Fruit fly (Drosophila melanogaster) whole organism, prepupa: ENCODE results near the gene Oat.

ENCODE experiments used
- Blimp-1 ChIP-seq: fragments of 200-800 bp; sonication (Bioruptor generic); optimal IDR thresholded peaks from 3 replicates; lab custom pipeline; 2017; ENCODE audit warnings: missing biosample characterization, missing genetic modification characterization, mild to moderate bottlenecking, moderate library complexity, missing genetic modification reagents
- CG10669 ChIP-seq: fragments of 200-800 bp; sonication (Bioruptor generic); optimal IDR thresholded peaks from 3 replicates; lab custom pipeline; 2018; ENCODE audit warnings: missing biosample characterization, mild to moderate bottlenecking, missing genetic modification characterization, moderate library complexity
- CG11294 ChIP-seq: fragments of 200-800 bp; sonication (Bioruptor generic); IDR thresholded peaks from 2 replicates; pipeline ENCODE4 v1.3.6; 2022; ENCODE audit warnings: missing biosample characterization, missing genetic modification characterization
- CG11762 ChIP-seq: fragments of 200-800 bp; sonication (Bioruptor generic); optimal IDR thresholded peaks from 3 replicates; lab custom pipeline; 2016; ENCODE audit warnings: missing biosample characterization, missing genetic modification characterization; ENCODE audit not compliant: insufficient read depth
- CG11902 ChIP-seq: fragments of 200-800 bp; sonication (Bioruptor generic); optimal IDR thresholded peaks from 3 replicates; lab custom pipeline; 2016; ENCODE audit warnings: missing biosample characterization, missing genetic modification characterization
- CG1621 ChIP-seq: fragments of 200-800 bp; sonication (Bioruptor generic); optimal IDR thresholded peaks from 3 replicates; lab custom pipeline; 2018; ENCODE audit warnings: missing biosample characterization, mild to moderate bottlenecking, missing genetic modification characterization
- CG16779 ChIP-seq: fragments of 200-800 bp; sonication (Bioruptor generic); optimal IDR thresholded peaks from 3 replicates; lab custom pipeline; 2017; ENCODE audit warnings: missing biosample characterization, mild to moderate bottlenecking, missing genetic modification characterization
- CG31627 ChIP-seq: fragments of 200-800 bp; sonication (Bioruptor generic); optimal IDR thresholded peaks from 3 replicates; lab custom pipeline; 2016; ENCODE audit warnings: missing biosample characterization, missing genetic modification characterization
- CG32006 ChIP-seq: fragments of 200-800 bp; sonication (Bioruptor generic); optimal IDR thresholded peaks from 3 replicates; lab custom pipeline; 2017; ENCODE audit warnings: missing biosample characterization, mild to moderate bottlenecking, missing genetic modification characterization
- CG34406 ChIP-seq: fragments of 200-800 bp; sonication (Bioruptor generic); optimal IDR thresholded peaks from 3 replicates; lab custom pipeline; 2016; ENCODE audit warnings: missing biosample characterization, missing genetic modification characterization
- CG3919 ChIP-seq: fragments of 200-800 bp; sonication (Bioruptor generic); optimal IDR thresholded peaks from 3 replicates; lab custom pipeline; 2016; ENCODE audit warnings: missing biosample characterization, missing genetic modification characterization
- CG4318 ChIP-seq: fragments of 200-800 bp; sonication (Bioruptor generic); optimal IDR thresholded peaks from 3 replicates; lab custom pipeline; 2017; ENCODE audit warnings: missing biosample characterization, mild to moderate bottlenecking, missing genetic modification characterization
- CG6163 ChIP-seq: fragments of 200-800 bp; sonication (Bioruptor generic); IDR thresholded peaks from 3 replicates; pipeline ENCODE4 v1.3.6; 2022; ENCODE audit warnings: missing biosample characterization, missing genetic modification characterization
- CG6276 ChIP-seq: fragments of 200-800 bp; sonication (Bioruptor generic); optimal IDR thresholded peaks from 2 replicates; lab custom pipeline; 2017; ENCODE audit warnings: missing biosample characterization, mild to moderate bottlenecking, missing genetic modification characterization
- CG6792 ChIP-seq: fragments of 200-800 bp; sonication (Bioruptor generic); optimal IDR thresholded peaks from 3 replicates; lab custom pipeline; 2016; ENCODE audit warnings: missing biosample characterization, missing genetic modification characterization
- CG6808 ChIP-seq: fragments of 200-800 bp; sonication (Bioruptor generic); optimal IDR thresholded peaks from 3 replicates; lab custom pipeline; 2017; ENCODE audit warnings: missing biosample characterization, missing genetic modification characterization, mild to moderate bottlenecking, moderate library complexity, missing genetic modification reagents
- CG7368 ChIP-seq: fragments of 200-800 bp; sonication (Bioruptor generic); optimal IDR thresholded peaks from 3 replicates; lab custom pipeline; 2016; ENCODE audit warnings: missing biosample characterization, missing genetic modification characterization
- CG8119 ChIP-seq: fragments of 200-800 bp; sonication (Bioruptor generic); IDR thresholded peaks from 3 replicates; pipeline ENCODE4 v1.3.6; 2022; ENCODE audit warnings: missing biosample characterization, missing genetic modification characterization
- CG8319 ChIP-seq: fragments of 200-800 bp; sonication (Bioruptor generic); optimal IDR thresholded peaks from 3 replicates; lab custom pipeline; 2016; ENCODE audit warnings: missing biosample characterization, missing genetic modification characterization
- CG8632 ChIP-seq: fragments of 200-800 bp; sonication (Bioruptor generic); optimal IDR thresholded peaks from 3 replicates; lab custom pipeline; 2016; ENCODE audit warnings: missing biosample characterization, missing genetic modification characterization
- CG9139 ChIP-seq: fragments of 200-800 bp; sonication (Bioruptor generic); optimal IDR thresholded peaks from 3 replicates; lab custom pipeline; 2017; ENCODE audit warnings: missing biosample characterization, mild to moderate bottlenecking, missing genetic modification characterization
- Eip75B ChIP-seq: fragments of 200-800 bp; sonication (Bioruptor generic); optimal IDR thresholded peaks from 3 replicates; lab custom pipeline; 2016; ENCODE audit warnings: missing biosample characterization, missing genetic modification characterization
- Eip78C ChIP-seq: fragments of 200-800 bp; sonication (Bioruptor generic); peaks from one replicate; lab custom pipeline; 2016; ENCODE audit warnings: missing biosample characterization, missing genetic modification characterization
- Eip93F ChIP-seq: fragments of 200-800 bp; sonication (Bioruptor generic); optimal IDR thresholded peaks from 2 replicates; lab custom pipeline; 2016; ENCODE audit warnings: missing biosample characterization, mild to moderate bottlenecking, missing genetic modification characterization
- Ets21C ChIP-seq: fragments of 200-800 bp; sonication (Bioruptor generic); optimal IDR thresholded peaks from 3 replicates; lab custom pipeline; 2016; ENCODE audit warnings: missing biosample characterization, missing genetic modification characterization
- Gug ChIP-seq: fragments of 200-800 bp; sonication (Bioruptor generic); IDR thresholded peaks from 2 replicates; pipeline ENCODE4 v1.3.6; 2022; ENCODE audit warnings: missing biosample characterization, missing genetic modification characterization
- Hr38 ChIP-seq: sonication (Bioruptor generic); optimal IDR thresholded peaks from 2 replicates; lab custom pipeline; 2016; ENCODE audit warnings: missing biosample characterization, missing genetic modification characterization
- Hr4 ChIP-seq: fragments of 200-800 bp; sonication (Bioruptor generic); optimal IDR thresholded peaks from 3 replicates; lab custom pipeline; 2016; ENCODE audit warnings: missing biosample characterization, missing genetic modification characterization
- Lpt ChIP-seq: fragments of 200-800 bp; sonication (Bioruptor generic); optimal IDR thresholded peaks from 3 replicates; lab custom pipeline; 2016; ENCODE audit warnings: missing biosample characterization, missing genetic modification characterization
- Met ChIP-seq: fragments of 200-800 bp; sonication (Bioruptor generic); optimal IDR thresholded peaks from 3 replicates; lab custom pipeline; 2016; ENCODE audit warnings: missing biosample characterization, missing genetic modification characterization
- OdsH ChIP-seq: fragments of 200-800 bp; sonication (Bioruptor generic); optimal IDR thresholded peaks from 3 replicates; lab custom pipeline; 2016; ENCODE audit warnings: missing biosample characterization, missing genetic modification characterization
- Smox ChIP-seq: fragments of 200-800 bp; sonication (Bioruptor generic); optimal IDR thresholded peaks from 3 replicates; lab custom pipeline; 2016; ENCODE audit warnings: missing biosample characterization, missing genetic modification characterization
- Sox102F ChIP-seq: fragments of 200-800 bp; sonication (Bioruptor generic); optimal IDR thresholded peaks from 2 replicates; lab custom pipeline; 2016; ENCODE audit warnings: missing biosample characterization, mild to moderate bottlenecking, missing genetic modification characterization
- Sox14 ChIP-seq: fragments of 200-800 bp; sonication (Bioruptor generic); optimal IDR thresholded peaks from 3 replicates; lab custom pipeline; 2016; ENCODE audit warnings: missing biosample characterization, missing genetic modification characterization
- Sox15 ChIP-seq: fragments of 200-800 bp; sonication (Bioruptor generic); optimal IDR thresholded peaks from 3 replicates; lab custom pipeline; 2016; ENCODE audit warnings: missing biosample characterization, missing genetic modification characterization
- achi ChIP-seq: fragments of 200-800 bp; sonication (Bioruptor generic); optimal IDR thresholded peaks from 3 replicates; lab custom pipeline; 2016; ENCODE audit warnings: missing biosample characterization, missing genetic modification characterization
- acj6 ChIP-seq: fragments of 200-800 bp; sonication (Bioruptor generic); optimal IDR thresholded peaks from 3 replicates; lab custom pipeline; 2016; ENCODE audit warnings: missing biosample characterization, missing genetic modification characterization
- cyc ChIP-seq: fragments of 200-800 bp; sonication (Bioruptor generic); optimal IDR thresholded peaks from 3 replicates; lab custom pipeline; 2016; ENCODE audit warnings: missing biosample characterization, missing genetic modification characterization
- dac ChIP-seq: fragments of 200-800 bp; sonication (Bioruptor generic); optimal IDR thresholded peaks from 2 replicates; lab custom pipeline; 2017; ENCODE audit warnings: missing biosample characterization, mild to moderate bottlenecking, missing genetic modification characterization
- dsx ChIP-seq: fragments of 200-800 bp; optimal IDR thresholded peaks from 3 replicates; lab custom pipeline; 2019; ENCODE audit warnings: missing biosample characterization, mild to moderate bottlenecking, missing genetic modification characterization, moderate library complexity; ENCODE audit not compliant: poor library complexity, severe bottlenecking
- eg ChIP-seq: fragments of 200-800 bp; sonication (Bioruptor generic); IDR thresholded peaks from 3 replicates; pipeline ENCODE4 v1.3.6; 2022; ENCODE audit warnings: missing biosample characterization, missing genetic modification characterization
- esn ChIP-seq: fragments of 200-800 bp; sonication (Bioruptor generic); optimal IDR thresholded peaks from 2 replicates; lab custom pipeline; 2016; ENCODE audit warnings: missing biosample characterization, mild to moderate bottlenecking, missing genetic modification characterization, moderate library complexity
- fd59A ChIP-seq: fragments of 200-800 bp; sonication (Bioruptor generic); optimal IDR thresholded peaks from 2 replicates; lab custom pipeline; 2017; ENCODE audit warnings: missing biosample characterization, mild to moderate bottlenecking, missing genetic modification characterization, missing genetic modification reagents
- fd85E ChIP-seq: fragments of 200-800 bp; sonication (Bioruptor generic); optimal IDR thresholded peaks from 3 replicates; lab custom pipeline; 2016; ENCODE audit warnings: missing biosample characterization, missing genetic modification characterization
- lz ChIP-seq: fragments of 200-800 bp; sonication (Bioruptor generic); optimal IDR thresholded peaks from 3 replicates; lab custom pipeline; 2016; ENCODE audit warnings: missing biosample characterization, missing genetic modification characterization
- net ChIP-seq: fragments of 200-800 bp; sonication (Bioruptor generic); optimal IDR thresholded peaks from 3 replicates; lab custom pipeline; 2016; ENCODE audit warnings: missing biosample characterization, missing genetic modification characterization
- pdm3 ChIP-seq: fragments of 200-800 bp; sonication (Bioruptor generic); optimal IDR thresholded peaks from 3 replicates; lab custom pipeline; 2016; ENCODE audit warnings: missing biosample characterization, missing genetic modification characterization
- salr ChIP-seq, 2 experiments: fragments of 200-800 bp; sonication (Bioruptor generic); optimal IDR thresholded peaks; 3 replicates each; lab custom pipeline; 2016 to 2018; ENCODE audit warnings: missing biosample characterization in 2 of 2, missing genetic modification characterization in 2 of 2, mild to moderate bottlenecking in 1 of 2
- spab ChIP-seq: fragments of 200-800 bp; sonication (Bioruptor generic); optimal IDR thresholded peaks from 2 replicates; lab custom pipeline; 2017; ENCODE audit warnings: missing biosample characterization, mild to moderate bottlenecking, missing genetic modification characterization, missing genetic modification reagents
- ss ChIP-seq, 2 experiments: fragments of 200-800 bp; sonication (Bioruptor generic); optimal IDR thresholded peaks; 2 replicates in 1 of 2; 3 replicates in 1 of 2; lab custom pipeline; 2017 to 2018; ENCODE audit warnings: mild to moderate bottlenecking in 2 of 2, missing biosample characterization in 2 of 2, missing genetic modification characterization in 2 of 2, moderate library complexity in 1 of 2
- svp ChIP-seq: fragments of 200-800 bp; sonication (Bioruptor generic); peaks from one replicate; lab custom pipeline; 2016; ENCODE audit warnings: missing biosample characterization, missing genetic modification characterization
- topi ChIP-seq: fragments of 200-800 bp; sonication (Bioruptor generic); optimal IDR thresholded peaks from 3 replicates; lab custom pipeline; 2016; ENCODE audit warnings: missing biosample characterization, missing genetic modification characterization
- vri ChIP-seq: fragments of 200-800 bp; sonication (Bioruptor generic); optimal IDR thresholded peaks from 3 replicates; lab custom pipeline; 2016; ENCODE audit warnings: missing biosample characterization, mild to moderate bottlenecking, missing genetic modification characterization

The Oat gene

dm6 chr3L:19694156-19694643 lies 44.5 kb upstream of the Oat start:
- TF ChIP-seq CG3919 (GFP tag; lab: Kevin White, UChicago) (no peak), Hr4 (GFP tag; lab: Kevin White, UChicago) (no peak), dac (GFP tag; lab: Kevin White, UChicago) (no peak), OdsH (no peak), Gug (no peak), CG6792 (no peak), cyc (GFP tag; lab: Kevin White, UChicago) (no peak), esn (GFP tag; lab: Kevin White, UChicago) (no peak), fd85E (GFP tag; lab: Kevin White, UChicago) (no peak), Smox (GFP tag; lab: Kevin White, UChicago) (no peak), CG6276 (GFP tag; lab: Kevin White, UChicago) (no peak), Lpt (GFP tag; lab: Kevin White, UChicago) (no peak), CG16779 (tag; lab: Kevin White, UChicago) (no peak), Blimp-1 (GFP tag; lab: Kevin White, UChicago) (peak; percentile 94), Met (GFP tag; lab: Kevin White, UChicago) (no peak), Hr38 (no peak), net (GFP tag; lab: Kevin White, UChicago) (no peak), Sox14 (no peak), Sox102F (GFP tag; lab: Kevin White, UChicago) (no peak), CG6163 (GFP tag; lab: Robert Waterston, UW) (no peak), svp (GFP tag; lab: Kevin White, UChicago) (no peak), Eip78C (GFP tag; lab: Kevin White, UChicago) (peak; percentile 65), Eip93F (GFP tag; lab: Kevin White, UChicago) (no peak), CG9139 (GFP tag; lab: Kevin White, UChicago) (no peak), Sox15 (GFP tag; lab: Kevin White, UChicago) (no peak), CG1621 (tag; lab: Kevin White, UChicago) (no peak), CG11762 (GFP tag; lab: Kevin White, UChicago) (no peak), CG8632 (GFP tag; lab: Kevin White, UChicago) (no peak), CG8319 (no peak), CG8119 (GFP tag; lab: Robert Waterston, UW) (peak; percentile 18; the same call in 1 of the 3 replicates), acj6 (GFP tag; lab: Kevin White, UChicago) (no peak), CG34406 (GFP tag; lab: Kevin White, UChicago) (no peak), dsx (GFP tag; lab: Kevin White, UChicago) (no peak), CG4318 (GFP tag; lab: Kevin White, UChicago) (no peak), CG10669 (no peak), CG7368 (GFP tag; lab: Kevin White, UChicago) (no peak), salr (GFP tag; optimal IDR thresholded peaks at IDR 0.05; lab: Kevin White, UChicago) (no peak), fd59A (no peak), ss (GFP tag; optimal IDR thresholded peaks at IDR 0.05; lab: Kevin White, UChicago) (peak; percentile 44 to 62), topi (GFP tag; lab: Kevin White, UChicago) (no peak), spab (GFP tag; lab: Kevin White, UChicago) (no peak), eg (GFP tag; lab: Robert Waterston, UW) (peak; percentile 44; the same call in 1 of the 3 replicates), vri (peak; percentile 86), lz (GFP tag; lab: Kevin White, UChicago) (no peak), pdm3 (GFP tag; lab: Kevin White, UChicago) (no peak), CG11294 (no peak), CG11902 (GFP tag; lab: Kevin White, UChicago) (no peak), CG32006 (GFP tag; lab: Kevin White, UChicago) (no peak), CG6808 (GFP tag; lab: Kevin White, UChicago) (peak; percentile 34), Eip75B (GFP tag; lab: Kevin White, UChicago) (peak; percentile 56), Ets21C (GFP tag; lab: Kevin White, UChicago) (no peak), achi (GFP tag; lab: Kevin White, UChicago) (no peak), CG31627 (GFP tag; lab: Kevin White, UChicago) (no peak)
